Worm (Caenorhabditis elegans) whole organism, L2 larva: ENCODE data around the gene tsp-14.

Source experiments
- C34F6.9 ChIP-seq: fragments of 150-350 bp; optimal IDR thresholded peaks from 2 replicates; lab custom pipeline; 2014; ENCODE audit warnings: missing biosample characterization, missing genetic modification characterization
- F13H6.1 ChIP-seq: sonication (generic microtip); optimal IDR thresholded peaks from 2 replicates; lab custom pipeline; 2016; ENCODE audit warnings: missing genetic modification characterization, missing compliant biosample characterization
- R02D3.7 ChIP-seq: fragments of 150-350 bp; optimal IDR thresholded peaks from 2 replicates; lab custom pipeline; 2014; ENCODE audit warnings: missing biosample characterization, missing genetic modification characterization
- Y55F3AM.14 ChIP-seq: fragments of 200-800 bp; sonication (Bioruptor generic); optimal IDR thresholded peaks from 2 replicates; lab custom pipeline; 2018; ENCODE audit warnings: mild to moderate bottlenecking, missing genetic modification characterization, missing compliant biosample characterization
- alr-1 ChIP-seq: fragments of 150-350 bp; optimal IDR thresholded peaks from 2 replicates; lab custom pipeline; 2014; ENCODE audit warnings: missing biosample characterization, missing genetic modification characterization
- aly-2 ChIP-seq: fragments of 150-350 bp; optimal IDR thresholded peaks from 2 replicates; lab custom pipeline; 2014; ENCODE audit warnings: missing biosample characterization, missing genetic modification characterization
- ama-1 ChIP-seq: fragments of 150-350 bp; optimal IDR thresholded peaks from 2 replicates; lab custom pipeline; 2018; ENCODE audit warnings: inconsistent platforms
- blmp-1 ChIP-seq: sonication (generic microtip); optimal IDR thresholded peaks from 2 replicates; lab custom pipeline; 2017; ENCODE audit warnings: missing genetic modification characterization, mild to moderate bottlenecking, missing compliant biosample characterization, antibody characterized with exemption, moderate library complexity; ENCODE audit not compliant: insufficient read depth
- ceh-16 ChIP-seq: fragments of 150-350 bp; optimal IDR thresholded peaks from 2 replicates; lab custom pipeline; 2014; ENCODE audit warnings: missing biosample characterization, missing genetic modification characterization
- ceh-82 ChIP-seq: fragments of 150-350 bp; optimal IDR thresholded peaks from 2 replicates; lab custom pipeline; 2014; ENCODE audit warnings: missing biosample characterization, missing genetic modification characterization
- dmd-4 ChIP-seq: sonication (generic microtip); optimal IDR thresholded peaks from 2 replicates; lab custom pipeline; 2017; ENCODE audit warnings: missing biosample characterization, missing genetic modification characterization
- egl-27 ChIP-seq: sonication (generic microtip); optimal IDR thresholded peaks from 3 replicates; lab custom pipeline; 2017; ENCODE audit warnings: missing biosample characterization, missing genetic modification reagents, missing genetic modification characterization
- elt-3 ChIP-seq: sonication (generic microtip); optimal IDR thresholded peaks from 2 replicates; lab custom pipeline; 2017; ENCODE audit warnings: missing biosample characterization, missing genetic modification characterization
- fos-1 ChIP-seq: fragments of 150-350 bp; optimal IDR thresholded peaks from 2 replicates; lab custom pipeline; 2014; ENCODE audit warnings: missing biosample characterization, missing genetic modification characterization
- gmeb-1 ChIP-seq: fragments of 150-350 bp; optimal IDR thresholded peaks from 2 replicates; lab custom pipeline; 2014; ENCODE audit warnings: missing biosample characterization, missing genetic modification characterization
- lin-13 ChIP-seq: fragments of 150-350 bp; optimal IDR thresholded peaks from 2 replicates; lab custom pipeline; 2014; ENCODE audit warnings: missing biosample characterization, missing genetic modification reagents, missing genetic modification characterization
- lin-39 ChIP-seq: fragments of 150-350 bp; optimal IDR thresholded peaks from 2 replicates; lab custom pipeline; 2014; ENCODE audit warnings: missing biosample characterization, missing genetic modification reagents, missing genetic modification characterization
- mab-5 ChIP-seq: fragments of 150-350 bp; optimal IDR thresholded peaks from 2 replicates; lab custom pipeline; 2014; ENCODE audit warnings: missing biosample characterization, missing genetic modification characterization
- mbf-1 ChIP-seq: sonication (generic microtip); optimal IDR thresholded peaks from 2 replicates; lab custom pipeline; 2017; ENCODE audit warnings: missing biosample characterization, missing genetic modification characterization
- nhr-10 ChIP-seq: sonication (generic microtip); optimal IDR thresholded peaks from 2 replicates; lab custom pipeline; 2017; ENCODE audit warnings: missing biosample characterization, missing genetic modification characterization
- nhr-11 ChIP-seq: fragments of 150-350 bp; optimal IDR thresholded peaks from 2 replicates; lab custom pipeline; 2014; ENCODE audit warnings: missing biosample characterization, missing genetic modification characterization
- nhr-12 ChIP-seq: fragments of 150-350 bp; optimal IDR thresholded peaks from 2 replicates; lab custom pipeline; 2014; ENCODE audit warnings: missing biosample characterization, missing genetic modification characterization
- nhr-129 ChIP-seq: fragments of 150-350 bp; optimal IDR thresholded peaks from 2 replicates; lab custom pipeline; 2014; ENCODE audit warnings: missing biosample characterization, missing genetic modification characterization
- nhr-21 ChIP-seq: fragments of 150-350 bp; optimal IDR thresholded peaks from 2 replicates; lab custom pipeline; 2014; ENCODE audit warnings: missing biosample characterization, missing genetic modification characterization
- nhr-23 ChIP-seq: fragments of 150-350 bp; optimal IDR thresholded peaks from 2 replicates; lab custom pipeline; 2014; ENCODE audit warnings: missing biosample characterization, missing genetic modification reagents, missing genetic modification characterization
- nhr-6 ChIP-seq: fragments of 150-350 bp; optimal IDR thresholded peaks from 2 replicates; lab custom pipeline; 2014; ENCODE audit warnings: missing biosample characterization, missing genetic modification characterization
- sem-4 ChIP-seq: fragments of 150-350 bp; optimal IDR thresholded peaks from 2 replicates; lab custom pipeline; 2014; ENCODE audit warnings: missing biosample characterization, missing genetic modification reagents, missing genetic modification characterization
- skn-1 ChIP-seq: sonication (generic microtip); optimal IDR thresholded peaks from 2 replicates; lab custom pipeline; 2017; ENCODE audit warnings: missing biosample characterization, missing genetic modification characterization
- snpc-4 ChIP-seq: fragments of 150-350 bp; optimal IDR thresholded peaks from 2 replicates; lab custom pipeline; 2014; ENCODE audit warnings: missing biosample characterization, missing genetic modification characterization
- unc-39 ChIP-seq: fragments of 150-350 bp; optimal IDR thresholded peaks from 2 replicates; lab custom pipeline; 2014; ENCODE audit warnings: missing biosample characterization, missing genetic modification characterization
- unc-55 ChIP-seq: fragments of 150-350 bp; sonication (generic microtip); optimal IDR thresholded peaks from 3 replicates; lab custom pipeline; 2014; ENCODE audit warnings: missing biosample characterization, missing genetic modification reagents, missing genetic modification characterization
- unc-62 ChIP-seq: fragments of 150-350 bp; optimal IDR thresholded peaks from 2 replicates; lab custom pipeline; 2014; ENCODE audit warnings: missing biosample characterization, missing genetic modification reagents, missing genetic modification characterization
- zag-1 ChIP-seq: fragments of 150-350 bp; optimal IDR thresholded peaks from 2 replicates; lab custom pipeline; 2014; ENCODE audit warnings: missing biosample characterization, missing genetic modification characterization
- ztf-1 ChIP-seq: fragments of 200-800 bp; sonication (Bioruptor generic); conservative IDR thresholded peaks from 2 replicates; pipeline ENCODE4 v1.3.6; 2022; ENCODE audit warnings: missing genetic modification characterization, missing compliant biosample characterization

The tsp-14 gene

DNA sequence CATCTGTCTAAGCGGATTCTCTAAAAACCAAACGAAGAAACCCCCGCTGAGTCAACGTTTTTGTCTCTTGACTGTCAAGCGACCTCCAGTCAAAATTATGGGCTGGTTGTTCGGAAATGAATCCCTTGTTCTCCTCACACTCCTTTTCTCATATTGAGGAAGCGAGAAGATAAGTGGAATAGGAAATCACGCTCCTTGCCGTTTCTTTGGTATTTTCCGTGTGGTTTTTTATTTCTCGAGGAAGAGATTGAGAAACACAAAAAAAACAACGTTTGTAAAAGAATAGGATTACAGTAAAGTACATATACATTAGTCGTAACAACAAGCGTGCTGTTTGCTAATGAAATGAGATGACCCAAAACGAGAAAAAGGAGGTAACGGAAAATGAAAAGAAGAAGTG, at the start of gene tsp-14:
Gene tsp-14 (minus strand): TSS at position 62 of the 400 bp plus-strand sequence.
- TF ChIP-seq nhr-129 (tag; lab: Kevin White, UChicago) (peak; percentile 0), snpc-4 (tag; lab: Kevin White, UChicago) (no peak), unc-55 (GFP tag; lab: Kevin White, UChicago) (no peak)

- no peak for TF ChIP-seq lin-39
- TF ChIP-seq nhr-6 (tag; lab: Kevin White, UChicago) = no peak
- TF ChIP-seq R02D3.7 (tag; lab: Kevin White, UChicago) = no peak
- no peak for TF ChIP-seq blmp-1 (tag; lab: Kevin White, UChicago)
- TF ChIP-seq nhr-23 (tag; lab: Kevin White, UChicago) = no peak
- TF ChIP-seq skn-1 (tag; lab: Kevin White, UChicago) = no peak
- TF ChIP-seq dmd-4 (tag; lab: Kevin White, UChicago) = no peak
- no peak for TF ChIP-seq mbf-1 (tag; lab: Kevin White, UChicago)
- TF ChIP-seq nhr-10 = no peak
- TF ChIP-seq sem-4 (tag; lab: Kevin White, UChicago) = no peak
- no peak for TF ChIP-seq zag-1 (tag; lab: Kevin White, UChicago)
- TF ChIP-seq egl-27 (tag; lab: Kevin White, UChicago) = no peak
- no peak for TF ChIP-seq aly-2 (tag; lab: Kevin White, UChicago)
- no peak for TF ChIP-seq lin-13 (GFP tag; lab: Kevin White, UChicago)
- no peak for TF ChIP-seq ceh-16 (tag; lab: Kevin White, UChicago)
Measured at ce11 chrX:4920942-4921540, 44.3 kb upstream of the tsp-14 start, which contains the start of gene K05B2.4. K05B2.4 (minus strand) TSS chrX:4920992.

DNA sequence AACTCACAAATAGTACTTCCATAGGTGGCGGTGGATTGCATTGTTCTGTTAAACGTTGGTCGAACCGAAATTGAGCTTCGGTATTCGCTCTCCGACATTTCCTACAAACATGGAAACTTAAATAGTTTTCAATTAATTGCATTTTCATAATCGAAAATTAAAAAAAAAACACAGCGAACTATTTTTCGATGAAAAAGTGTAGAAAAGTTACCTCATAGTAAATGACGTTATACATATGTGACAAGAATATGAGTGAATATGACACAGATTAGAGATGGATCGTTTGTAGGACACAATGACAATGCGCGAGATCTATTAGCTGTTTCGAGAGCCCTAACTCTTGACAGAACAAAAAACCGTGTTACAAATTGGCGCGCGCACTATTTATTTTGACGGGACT, 39.1 kb upstream of the tsp-14 start, which contains the start of gene ifa-4:
Gene ifa-4 (minus strand): TSS at position 101 of the 400 bp plus-strand sequence.
- no peak for TF ChIP-seq elt-3 (tag; lab: Kevin White, UChicago)
- no peak for TF ChIP-seq nhr-6 (tag; lab: Kevin White, UChicago)
- TF ChIP-seq fos-1 (tag; lab: Kevin White, UChicago) = no peak
- no peak for TF ChIP-seq C34F6.9 (tag; lab: Kevin White, UChicago)
- TF ChIP-seq egl-27 (tag; lab: Kevin White, UChicago) = no peak
- no peak for TF ChIP-seq aly-2 (tag; lab: Kevin White, UChicago)
- TF ChIP-seq sem-4 (tag; lab: Kevin White, UChicago) = no peak
- TF ChIP-seq nhr-129 (tag; lab: Kevin White, UChicago) = no peak
- no peak for TF ChIP-seq mab-5 (tag; lab: Kevin White, UChicago)

ce11 chrX:4914464-4914863, 37.7 kb upstream of the tsp-14 start:
- no peak for TF ChIP-seq snpc-4 (tag; lab: Kevin White, UChicago)
- no peak for TF ChIP-seq F13H6.1 (tag; lab: Kevin White, UChicago)
- TF ChIP-seq Y55F3AM.14 (GFP tag; lab: Kevin White, UChicago) = no peak
- TF ChIP-seq nhr-129 (tag; lab: Kevin White, UChicago) = no peak
- no peak for TF ChIP-seq R02D3.7 (tag; lab: Kevin White, UChicago)
- TF ChIP-seq elt-3 (tag; lab: Kevin White, UChicago) = no peak
- TF ChIP-seq unc-39 (tag; lab: Kevin White, UChicago) = no peak
- TF ChIP-seq ztf-1 (GFP tag; lab: Robert Waterston, UW) = no peak
- TF ChIP-seq alr-1 (tag; lab: Kevin White, UChicago) = no peak
- no peak for TF ChIP-seq ceh-82 (tag; lab: Kevin White, UChicago)
- TF ChIP-seq nhr-11 (tag; lab: Kevin White, UChicago) = no peak
- TF ChIP-seq ama-1 (lab: Kevin White, UChicago) = no peak
- TF ChIP-seq gmeb-1 (tag; lab: Kevin White, UChicago) = no peak
- TF ChIP-seq nhr-12 = no peak
- TF ChIP-seq nhr-21 (tag; lab: Kevin White, UChicago) = no peak
- no peak for TF ChIP-seq unc-62 (GFP tag; lab: Kevin White, UChicago)
